Fruit fly (Drosophila melanogaster) whole organism, prepupa: ENCODE data around the gene CG14017.

Experiments
- Blimp-1 ChIP-seq: fragments of 200-800 bp; sonication (Bioruptor generic); optimal IDR thresholded peaks from 3 replicates; lab custom pipeline; 2017; ENCODE audit warnings: missing biosample characterization, missing genetic modification characterization, mild to moderate bottlenecking, moderate library complexity, missing genetic modification reagents
- CG10631 ChIP-seq: fragments of 200-800 bp; sonication (Bioruptor generic); optimal IDR thresholded peaks from 2 replicates; lab custom pipeline; 2016; ENCODE audit warnings: missing biosample characterization, missing genetic modification characterization
- CG11902 ChIP-seq: fragments of 200-800 bp; sonication (Bioruptor generic); optimal IDR thresholded peaks from 3 replicates; lab custom pipeline; 2016; ENCODE audit warnings: missing biosample characterization, missing genetic modification characterization
- CG3032 ChIP-seq: fragments of 200-800 bp; optimal IDR thresholded peaks from 2 replicates; lab custom pipeline; 2019; ENCODE audit warnings: missing biosample characterization, mild to moderate bottlenecking, missing genetic modification characterization, moderate library complexity
- CG3919 ChIP-seq: fragments of 200-800 bp; sonication (Bioruptor generic); optimal IDR thresholded peaks from 3 replicates; lab custom pipeline; 2016; ENCODE audit warnings: missing biosample characterization, missing genetic modification characterization
- CG6854 ChIP-seq: fragments of 200-800 bp; sonication (Bioruptor generic); optimal IDR thresholded peaks from 2 replicates; lab custom pipeline; 2017; ENCODE audit warnings: missing biosample characterization, mild to moderate bottlenecking, missing genetic modification characterization
- Eip75B ChIP-seq: fragments of 200-800 bp; sonication (Bioruptor generic); optimal IDR thresholded peaks from 3 replicates; lab custom pipeline; 2016; ENCODE audit warnings: missing biosample characterization, missing genetic modification characterization
- Met ChIP-seq: fragments of 200-800 bp; sonication (Bioruptor generic); optimal IDR thresholded peaks from 3 replicates; lab custom pipeline; 2016; ENCODE audit warnings: missing biosample characterization, missing genetic modification characterization
- Sox102F ChIP-seq: fragments of 200-800 bp; sonication (Bioruptor generic); optimal IDR thresholded peaks from 2 replicates; lab custom pipeline; 2016; ENCODE audit warnings: missing biosample characterization, mild to moderate bottlenecking, missing genetic modification characterization
- acj6 ChIP-seq: fragments of 200-800 bp; sonication (Bioruptor generic); optimal IDR thresholded peaks from 3 replicates; lab custom pipeline; 2016; ENCODE audit warnings: missing biosample characterization, missing genetic modification characterization
- fd59A ChIP-seq: fragments of 200-800 bp; sonication (Bioruptor generic); optimal IDR thresholded peaks from 2 replicates; lab custom pipeline; 2017; ENCODE audit warnings: missing biosample characterization, mild to moderate bottlenecking, missing genetic modification characterization, missing genetic modification reagents
- fkh ChIP-seq: fragments of 200-800 bp; sonication (Bioruptor generic); optimal IDR thresholded peaks from 3 replicates; lab custom pipeline; 2017; ENCODE audit warnings: missing biosample characterization, mild to moderate bottlenecking, missing genetic modification characterization, moderate library complexity
- ss ChIP-seq, 2 experiments: fragments of 200-800 bp; sonication (Bioruptor generic); optimal IDR thresholded peaks; 2 replicates in 1 of 2; 3 replicates in 1 of 2; lab custom pipeline; 2017 to 2018; ENCODE audit warnings: mild to moderate bottlenecking in 2 of 2, missing biosample characterization in 2 of 2, missing genetic modification characterization in 2 of 2, moderate library complexity in 1 of 2

dm6 chr2L:5581016-5581415, 27.3 kb downstream of the CG14017 start, which contains the start of gene CG14011:
- TF ChIP-seq CG10631 (no peak), Eip75B (GFP tag; lab: Kevin White, UChicago) (no peak), Blimp-1 (GFP tag; lab: Kevin White, UChicago) (no peak), CG11902 (no peak), CG3032 (tag; lab: Kevin White, UChicago) (no peak), fd59A (GFP tag; lab: Kevin White, UChicago) (no peak), CG6854 (GFP tag; lab: Kevin White, UChicago) (no peak), Sox102F (GFP tag; lab: Kevin White, UChicago) (no peak), Met (GFP tag; lab: Kevin White, UChicago) (no peak), fkh (no peak), ss (GFP tag; optimal IDR thresholded peaks at IDR 0.05; lab: Kevin White, UChicago) (no peak), acj6 (GFP tag; lab: Kevin White, UChicago) (no peak), CG3919 (GFP tag; lab: Kevin White, UChicago) (no peak)
